Worm (Caenorhabditis elegans) whole organism, L3 larva: ENCODE measurements around the gene mdt-9.

Experiments
- ZK546.5 ChIP-seq: sonication (generic microtip); optimal IDR thresholded peaks from 2 replicates; lab custom pipeline; 2017; ENCODE audit warnings: missing biosample characterization, missing genetic modification characterization
- ama-1 ChIP-seq: fragments of 150-350 bp; optimal IDR thresholded peaks from 2 replicates; lab custom pipeline; 2018
- ceh-28 ChIP-seq: fragments of 150-350 bp; optimal IDR thresholded peaks from 2 replicates; lab custom pipeline; 2014; ENCODE audit warnings: missing biosample characterization, missing genetic modification reagents, missing genetic modification characterization
- lin-15B ChIP-seq: fragments of 150-350 bp; optimal IDR thresholded peaks from 2 replicates; lab custom pipeline; 2014; ENCODE audit warnings: missing biosample characterization, missing genetic modification characterization
- mdl-1 ChIP-seq: fragments of 150-350 bp; optimal IDR thresholded peaks from 2 replicates; lab custom pipeline; 2014; ENCODE audit warnings: missing biosample characterization, missing genetic modification characterization
- nhr-237 ChIP-seq: fragments of 150-350 bp; optimal IDR thresholded peaks from 2 replicates; lab custom pipeline; 2014; ENCODE audit warnings: missing biosample characterization, missing genetic modification characterization
- nhr-76 ChIP-seq: fragments of 150-350 bp; sonication (generic microtip); optimal IDR thresholded peaks from 5 replicates; lab custom pipeline; 2014; ENCODE audit warnings: missing biosample characterization, missing genetic modification characterization
- pha-4 ChIP-seq: fragments of 150-350 bp; optimal IDR thresholded peaks from 2 replicates; lab custom pipeline; 2014; ENCODE audit warnings: missing biosample characterization, missing genetic modification reagents, missing genetic modification characterization
- sea-2 ChIP-seq: fragments of 150-350 bp; sonication (generic microtip); optimal IDR thresholded peaks from 4 replicates; lab custom pipeline; 2014; ENCODE audit warnings: missing biosample characterization, missing genetic modification reagents, missing genetic modification characterization
- zag-1 ChIP-seq: fragments of 150-350 bp; optimal IDR thresholded peaks from 2 replicates; lab custom pipeline; 2014; ENCODE audit warnings: missing biosample characterization, missing genetic modification characterization

- TF ChIP-seq sea-2 (no peak), zag-1 (no peak), lin-15B (tag; lab: Kevin White, UChicago) (peak; percentile 36), pha-4 (tag; lab: Kevin White, UChicago) (peak; percentile 42), ZK546.5 (no peak), nhr-76 (tag; lab: Kevin White, UChicago) (no peak), nhr-237 (tag; lab: Kevin White, UChicago) (no peak), mdl-1 (tag; lab: Kevin White, UChicago) (no peak), ceh-28 (no peak), ama-1 (lab: Kevin White, UChicago) (no peak)
These were observed 15.9 kb upstream of the mdt-9 start, which contains the start of the genes rla-2, popl-7 and Y62E10A.24 for ce11 chrIV:13370235-13370739.
